Fruit fly (Drosophila melanogaster): Measurements from ENCODE around the gene LSm3.

Gene LSm3

DNA sequence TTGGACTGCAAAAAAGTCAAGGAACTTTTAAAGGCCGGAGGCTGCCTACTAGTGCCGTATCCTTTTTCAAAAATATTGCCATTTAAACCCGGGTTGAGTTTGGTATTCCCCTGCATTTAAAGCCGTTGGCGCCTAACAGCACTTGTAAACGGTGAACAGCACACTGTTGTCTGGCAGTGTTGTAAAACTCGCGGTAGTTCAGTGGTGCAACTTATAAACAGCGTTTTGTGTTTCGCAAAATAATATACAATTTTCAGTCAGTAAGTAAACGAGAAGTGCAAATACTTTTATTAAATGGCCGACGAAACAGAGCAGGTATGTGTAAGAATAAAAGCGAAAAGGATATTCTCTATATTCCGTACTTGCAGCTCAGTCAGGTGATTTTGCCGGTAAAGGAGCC is at the start of gene LSm3:
LSm3 (plus strand) TSS at position 39 of the 400 bp plus-strand sequence.
- TF ChIP-seq pan (optimal IDR thresholded peaks at IDR 0.05) (no peak), Dll (optimal IDR thresholded peaks at IDR 0.05) (no peak), CG8478 (optimal IDR thresholded peaks at IDR 0.05) (no peak), psq (optimal IDR thresholded peaks at IDR 0.05) (no peak), usp (GFP tag; optimal IDR thresholded peaks at IDR 0.05) (no peak), EcR (GFP tag; optimal IDR thresholded peaks at IDR 0.05) (no peak)

DNA sequence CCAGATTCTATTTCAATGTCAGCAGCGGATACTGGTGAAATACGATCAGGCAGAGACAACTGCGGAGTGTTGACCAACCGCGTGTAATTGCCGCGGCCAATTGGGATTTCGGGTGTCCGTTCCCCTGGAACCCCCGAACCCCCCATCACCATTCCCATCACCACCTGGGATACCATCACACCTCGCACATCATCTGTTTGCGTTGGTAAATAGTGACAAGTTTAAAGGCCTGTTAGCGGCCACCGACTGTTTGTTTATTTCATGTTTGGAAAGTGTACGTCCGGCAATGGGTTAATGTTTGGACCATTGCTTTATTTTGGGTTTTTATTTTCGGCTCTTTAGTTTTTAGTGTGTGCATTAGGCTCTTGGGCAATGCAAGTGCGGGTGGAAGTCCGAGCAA is 49.1 kb upstream of the LSm3 start:
- TF ChIP-seq Dll (optimal IDR thresholded peaks at IDR 0.05): no peak
- no peak for TF ChIP-seq pan (optimal IDR thresholded peaks at IDR 0.05)
- no peak for TF ChIP-seq EcR (GFP tag; optimal IDR thresholded peaks at IDR 0.05)
- no peak for TF ChIP-seq usp (GFP tag; optimal IDR thresholded peaks at IDR 0.05)
- no peak for TF ChIP-seq CG8478 (optimal IDR thresholded peaks at IDR 0.05)
- no peak for TF ChIP-seq psq (optimal IDR thresholded peaks at IDR 0.05)

DNA sequence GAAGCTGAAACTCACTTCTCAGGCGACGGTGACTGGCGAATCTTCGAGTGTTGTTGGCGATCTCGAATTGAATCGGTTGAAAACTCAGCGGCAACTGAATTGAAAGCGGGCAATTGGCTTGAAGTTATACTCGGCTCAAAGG is 47.9 kb upstream of the LSm3 start, which contains the start of gene CG12268:
CG12268 (minus strand) TSS at position 101 of the 142 bp plus-strand sequence.
- no peak for TF ChIP-seq EcR (GFP tag; optimal IDR thresholded peaks at IDR 0.05)

DNA sequence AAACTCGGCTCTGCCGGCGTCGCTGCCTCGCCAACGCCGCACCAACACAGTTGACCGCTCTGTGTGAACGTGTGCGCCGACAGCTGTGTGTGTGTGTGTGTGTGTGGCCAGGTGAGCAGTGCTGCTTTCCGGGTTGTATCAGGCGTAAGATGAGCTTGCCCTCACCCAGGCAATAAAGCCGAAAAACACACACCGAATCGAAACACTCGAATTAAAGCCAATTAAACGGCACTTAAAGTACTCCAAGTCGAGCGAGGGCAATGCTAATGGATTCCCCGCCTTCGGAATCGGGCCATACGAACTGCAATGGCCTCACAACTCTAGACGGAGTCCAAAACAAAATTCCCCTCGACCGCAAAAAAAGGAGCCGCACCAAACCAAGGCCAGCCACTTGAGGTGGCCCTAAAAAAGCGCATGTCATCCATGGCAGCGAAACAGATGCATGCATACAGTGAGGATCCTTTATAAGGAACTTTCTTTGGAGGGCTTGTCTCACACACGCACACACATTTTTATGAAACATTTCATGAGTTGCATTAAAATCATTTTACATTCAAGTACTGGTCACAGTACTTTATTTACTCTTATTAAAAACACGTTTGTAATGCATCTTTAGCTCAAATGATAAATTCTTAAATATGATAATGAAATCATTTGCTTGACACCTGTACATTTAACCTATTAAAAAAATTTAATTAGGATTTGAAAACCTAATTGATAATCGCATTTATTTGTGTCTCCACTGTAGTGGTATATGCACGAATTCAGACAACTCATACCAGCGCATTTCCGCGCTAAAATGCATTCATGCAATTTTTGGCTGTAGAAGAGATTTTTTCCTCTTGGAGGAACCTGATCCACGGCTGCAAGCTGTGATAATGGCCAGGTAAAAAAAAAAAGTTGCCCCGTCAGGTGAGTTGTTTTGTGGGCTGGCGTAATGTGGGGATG is 47.3 kb upstream of the LSm3 start:
- no peak for TF ChIP-seq CG8478 (optimal IDR thresholded peaks at IDR 0.05)
- peak; percentile 56 for TF ChIP-seq Dll (optimal IDR thresholded peaks at IDR 0.05)

DNA sequence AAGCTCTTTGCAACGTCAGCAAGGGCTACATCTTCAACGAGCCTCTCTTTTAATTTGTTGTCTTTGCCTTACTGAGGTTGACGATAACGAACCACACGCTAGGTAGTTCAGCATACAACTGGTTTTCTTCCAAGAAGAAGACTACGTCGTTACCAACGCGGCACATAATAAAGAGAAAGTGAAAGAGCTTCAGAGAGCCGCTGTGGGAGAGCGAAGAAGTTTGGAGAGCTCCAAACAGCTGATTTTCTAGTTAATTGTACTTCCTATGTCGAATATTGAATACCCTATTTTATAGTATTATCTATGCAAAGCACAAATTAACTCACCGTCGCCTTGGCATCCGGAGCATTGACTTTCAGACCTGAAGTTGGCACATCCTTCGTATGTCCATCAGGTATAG is 40.7 kb upstream of the LSm3 start:
- no peak for TF ChIP-seq EcR (GFP tag; optimal IDR thresholded peaks at IDR 0.05)
- no peak for TF ChIP-seq pan (optimal IDR thresholded peaks at IDR 0.05)
- no peak for TF ChIP-seq Dll (optimal IDR thresholded peaks at IDR 0.05)
- TF ChIP-seq psq (optimal IDR thresholded peaks at IDR 0.05): no peak
- no peak for TF ChIP-seq usp (GFP tag; optimal IDR thresholded peaks at IDR 0.05)
- TF ChIP-seq CG8478 (optimal IDR thresholded peaks at IDR 0.05): no peak

- no peak for TF ChIP-seq usp (GFP tag; optimal IDR thresholded peaks at IDR 0.05)
- no peak for TF ChIP-seq CG8478 (optimal IDR thresholded peaks at IDR 0.05)
- TF ChIP-seq EcR (GFP tag; optimal IDR thresholded peaks at IDR 0.05): no peak
- no peak for TF ChIP-seq psq (optimal IDR thresholded peaks at IDR 0.05)
- no peak for TF ChIP-seq pan (optimal IDR thresholded peaks at IDR 0.05)
- no peak for TF ChIP-seq Dll (optimal IDR thresholded peaks at IDR 0.05)
Measured at dm6 chr3R:23958091-23958838, 37.8 kb upstream of the LSm3 start, which contains the start of the genes GluProRS and AP-1sigma. Gene GluProRS (minus strand): TSS chr3R:23958391. Gene AP-1sigma (plus strand): TSS chr3R:23958651.

dm6 chr3R:23960865-23961264 is 35.2 kb upstream of the LSm3 start:
- TF ChIP-seq pan (optimal IDR thresholded peaks at IDR 0.05) (no peak), CG8478 (optimal IDR thresholded peaks at IDR 0.05) (no peak), EcR (GFP tag; optimal IDR thresholded peaks at IDR 0.05) (no peak), psq (optimal IDR thresholded peaks at IDR 0.05) (no peak), usp (GFP tag; optimal IDR thresholded peaks at IDR 0.05) (no peak), Dll (optimal IDR thresholded peaks at IDR 0.05) (no peak)

DNA sequence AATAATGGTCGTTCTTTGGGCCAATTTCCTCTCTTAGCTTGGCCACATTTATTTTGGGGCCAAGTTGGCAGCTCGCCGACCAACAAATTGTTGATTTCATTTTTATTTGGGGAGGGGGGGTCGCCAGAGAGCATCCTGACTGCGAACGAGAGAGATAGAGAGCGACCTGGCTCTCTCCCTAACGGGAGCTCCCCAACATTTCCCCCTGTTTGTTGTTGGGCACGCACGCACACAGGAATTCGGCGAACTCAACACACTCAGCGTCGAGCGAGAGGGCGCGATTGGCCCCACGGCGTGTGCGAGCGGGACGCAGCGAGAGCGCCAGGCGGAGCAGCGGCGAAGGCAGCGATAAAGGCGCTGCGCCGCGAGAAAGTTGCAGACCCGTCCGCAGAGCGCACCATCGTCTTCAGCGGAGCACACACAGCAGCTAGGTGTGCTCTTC is 33.3 kb upstream of the LSm3 start, which contains the start of gene CG31140:
CG31140 (plus strand) TSS at position 400 of the 442 bp plus-strand sequence.
- TF ChIP-seq EcR (GFP tag; optimal IDR thresholded peaks at IDR 0.05): no peak
- no peak for TF ChIP-seq pan (optimal IDR thresholded peaks at IDR 0.05)
- peak; percentile 59 for TF ChIP-seq CG8478 (optimal IDR thresholded peaks at IDR 0.05)
- TF ChIP-seq Dll (optimal IDR thresholded peaks at IDR 0.05): no peak
- TF ChIP-seq usp (GFP tag; optimal IDR thresholded peaks at IDR 0.05): no peak

DNA sequence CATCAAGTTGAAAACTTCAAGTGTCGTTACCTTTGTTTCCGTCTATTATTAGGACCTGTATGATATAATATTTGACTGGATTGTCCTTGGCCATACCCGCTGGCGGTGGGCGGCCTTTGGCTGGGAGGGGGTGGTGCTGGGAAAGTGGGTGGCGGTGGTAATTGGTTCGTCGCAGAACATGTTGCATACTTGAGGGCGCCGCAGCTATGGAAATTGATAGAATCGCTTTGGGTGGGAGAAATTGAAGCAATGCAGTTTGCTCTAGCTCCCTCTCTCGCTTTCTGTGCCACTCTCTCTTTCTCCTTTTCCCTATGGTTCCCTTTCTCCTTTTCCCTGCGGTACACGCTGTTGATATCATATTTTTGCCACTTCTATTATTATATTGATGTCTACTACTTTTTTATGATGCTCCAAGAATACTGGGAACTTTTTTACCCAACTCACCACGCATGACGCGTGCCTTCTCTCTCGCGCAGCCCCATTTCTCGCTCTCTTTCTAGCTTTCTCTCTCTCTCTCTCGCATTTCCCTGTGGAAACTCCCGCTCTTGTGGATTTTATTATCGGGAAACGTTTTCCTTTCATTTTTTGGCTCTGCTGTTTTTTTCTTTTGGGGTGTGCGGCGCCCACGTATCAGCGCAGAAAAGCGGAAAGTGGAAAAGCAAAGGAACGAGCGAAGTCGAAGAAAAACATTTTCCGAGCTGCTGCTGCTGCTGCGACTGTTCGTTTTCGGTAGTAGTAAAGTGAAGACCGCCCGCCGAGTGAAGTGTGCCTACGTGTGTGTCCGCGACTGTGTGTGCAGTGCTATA is 30.9 kb upstream of the LSm3 start:
- no peak for TF ChIP-seq psq (optimal IDR thresholded peaks at IDR 0.05)
- TF ChIP-seq EcR (GFP tag; optimal IDR thresholded peaks at IDR 0.05): no peak
- TF ChIP-seq usp (GFP tag; optimal IDR thresholded peaks at IDR 0.05): no peak
- no peak for TF ChIP-seq pan (optimal IDR thresholded peaks at IDR 0.05)
- no peak for TF ChIP-seq CG8478 (optimal IDR thresholded peaks at IDR 0.05)
- no peak for TF ChIP-seq Dll (optimal IDR thresholded peaks at IDR 0.05)

DNA sequence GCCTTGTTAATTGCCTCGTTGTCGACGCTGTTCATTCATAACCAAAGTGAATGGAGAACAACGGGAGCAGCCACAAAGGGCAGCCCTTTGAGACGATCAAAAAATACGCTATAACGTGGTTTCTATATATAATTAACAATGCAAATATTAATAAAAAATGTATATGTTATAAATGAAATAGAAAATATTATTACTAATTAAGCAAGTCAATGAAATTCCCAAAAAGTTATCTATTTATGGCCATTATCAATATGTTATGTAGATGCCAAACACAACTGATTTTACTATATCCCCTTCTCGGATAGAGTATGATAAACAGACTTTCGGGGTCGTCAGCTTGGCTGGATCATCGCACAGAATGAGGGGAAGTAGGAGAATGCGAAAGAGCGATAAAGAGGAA is 26.6 kb upstream of the LSm3 start:
- no peak for TF ChIP-seq Dll (optimal IDR thresholded peaks at IDR 0.05)
- TF ChIP-seq usp (GFP tag; optimal IDR thresholded peaks at IDR 0.05): no peak
- no peak for TF ChIP-seq psq (optimal IDR thresholded peaks at IDR 0.05)
- TF ChIP-seq CG8478 (optimal IDR thresholded peaks at IDR 0.05): no peak
- no peak for TF ChIP-seq pan (optimal IDR thresholded peaks at IDR 0.05)
- TF ChIP-seq EcR (GFP tag; optimal IDR thresholded peaks at IDR 0.05): no peak

DNA sequence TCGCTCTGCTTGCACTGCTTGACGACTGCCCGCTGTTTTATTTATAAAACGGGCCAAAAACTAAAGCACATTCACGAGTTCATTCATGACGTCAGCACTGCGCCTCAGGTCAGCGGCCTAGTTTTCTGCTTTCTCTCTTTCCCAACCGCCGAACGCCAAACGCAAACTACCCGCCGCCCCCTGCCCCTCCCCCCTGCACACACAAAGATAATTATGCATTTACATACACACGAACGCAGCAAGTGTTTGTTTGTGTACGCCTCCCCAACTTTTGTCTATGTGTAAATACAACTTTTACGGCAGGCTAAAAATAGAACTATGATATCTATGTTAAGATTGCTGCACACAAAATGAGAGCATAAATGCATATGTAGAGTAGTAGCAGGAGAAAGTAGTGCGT is 24.9 kb upstream of the LSm3 start:
- no peak for TF ChIP-seq Dll (optimal IDR thresholded peaks at IDR 0.05)
- TF ChIP-seq pan (optimal IDR thresholded peaks at IDR 0.05): no peak
- no peak for TF ChIP-seq CG8478 (optimal IDR thresholded peaks at IDR 0.05)
- TF ChIP-seq psq (optimal IDR thresholded peaks at IDR 0.05): no peak
- no peak for TF ChIP-seq usp (GFP tag; optimal IDR thresholded peaks at IDR 0.05)
- no peak for TF ChIP-seq EcR (GFP tag; optimal IDR thresholded peaks at IDR 0.05)

DNA sequence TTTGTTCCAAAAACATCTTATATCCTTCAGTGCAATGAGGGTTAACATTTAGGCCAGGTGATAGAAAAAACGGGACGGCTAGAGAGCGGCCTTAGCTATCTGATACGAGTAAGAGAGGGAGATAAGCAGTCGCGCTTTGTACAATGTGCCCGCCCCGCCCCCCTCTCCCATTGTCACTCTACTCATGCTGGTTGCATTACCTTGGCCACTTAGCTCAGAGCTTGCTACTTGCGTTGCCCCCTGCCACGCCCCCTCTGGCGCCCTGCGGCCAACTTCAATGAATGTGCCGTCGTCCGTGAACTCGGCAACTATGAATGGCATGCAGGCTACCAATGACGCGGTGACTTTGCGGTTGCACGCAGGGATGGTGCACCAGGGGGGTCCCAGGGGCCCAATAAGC is 24.3 kb upstream of the LSm3 start:
- TF ChIP-seq pan (optimal IDR thresholded peaks at IDR 0.05) (no peak), CG8478 (optimal IDR thresholded peaks at IDR 0.05) (no peak), psq (optimal IDR thresholded peaks at IDR 0.05) (no peak), EcR (GFP tag; optimal IDR thresholded peaks at IDR 0.05) (no peak), usp (GFP tag; optimal IDR thresholded peaks at IDR 0.05) (no peak), Dll (optimal IDR thresholded peaks at IDR 0.05) (no peak)

Measured in whole organism.